Worm (Caenorhabditis elegans) whole organism, L2 larva: ENCODE data around the gene F23F1.10.

Experiments used
- ceh-16 ChIP-seq: fragments of 150-350 bp; optimal IDR thresholded peaks from 2 replicates; lab custom pipeline; 2014; ENCODE audit warnings: missing biosample characterization, missing genetic modification characterization
- egl-27 ChIP-seq: sonication (generic microtip); optimal IDR thresholded peaks from 3 replicates; lab custom pipeline; 2017; ENCODE audit warnings: missing biosample characterization, missing genetic modification reagents, missing genetic modification characterization
- elt-1 ChIP-seq: fragments of 150-350 bp; optimal IDR thresholded peaks from 2 replicates; lab custom pipeline; 2014; ENCODE audit warnings: missing biosample characterization, missing genetic modification characterization
- fos-1 ChIP-seq: fragments of 150-350 bp; optimal IDR thresholded peaks from 2 replicates; lab custom pipeline; 2014; ENCODE audit warnings: missing biosample characterization, missing genetic modification characterization
- lin-13 ChIP-seq: fragments of 150-350 bp; optimal IDR thresholded peaks from 2 replicates; lab custom pipeline; 2014; ENCODE audit warnings: missing biosample characterization, missing genetic modification reagents, missing genetic modification characterization
- lin-39 ChIP-seq: fragments of 150-350 bp; optimal IDR thresholded peaks from 2 replicates; lab custom pipeline; 2014; ENCODE audit warnings: missing biosample characterization, missing genetic modification reagents, missing genetic modification characterization
- mab-5 ChIP-seq: fragments of 150-350 bp; optimal IDR thresholded peaks from 2 replicates; lab custom pipeline; 2014; ENCODE audit warnings: missing biosample characterization, missing genetic modification characterization
- mdl-1 ChIP-seq, 2 experiments: fragments of 150-350 bp in 1 of 2; sonication (generic microtip) in 1 of 2; optimal IDR thresholded peaks; 2 replicates each; lab custom pipeline; 2017; ENCODE audit warnings: missing biosample characterization in 2 of 2, missing genetic modification characterization in 2 of 2
- nhr-11 ChIP-seq: fragments of 150-350 bp; optimal IDR thresholded peaks from 2 replicates; lab custom pipeline; 2014; ENCODE audit warnings: missing biosample characterization, missing genetic modification characterization
- nhr-25 ChIP-seq: fragments of 150-350 bp; sonication (generic microtip); optimal IDR thresholded peaks from 3 replicates; lab custom pipeline; 2014; ENCODE audit warnings: missing biosample characterization, missing genetic modification characterization
- skn-1 ChIP-seq: sonication (generic microtip); optimal IDR thresholded peaks from 2 replicates; lab custom pipeline; 2017; ENCODE audit warnings: missing biosample characterization, missing genetic modification characterization
- snpc-4 ChIP-seq: fragments of 150-350 bp; optimal IDR thresholded peaks from 2 replicates; lab custom pipeline; 2014; ENCODE audit warnings: missing biosample characterization, missing genetic modification characterization
- zag-1 ChIP-seq: fragments of 150-350 bp; optimal IDR thresholded peaks from 2 replicates; lab custom pipeline; 2014; ENCODE audit warnings: missing biosample characterization, missing genetic modification characterization
- ztf-4 ChIP-seq: fragments of 150-350 bp; optimal IDR thresholded peaks from 2 replicates; lab custom pipeline; 2014; ENCODE audit warnings: missing biosample characterization, missing genetic modification characterization

DNA sequence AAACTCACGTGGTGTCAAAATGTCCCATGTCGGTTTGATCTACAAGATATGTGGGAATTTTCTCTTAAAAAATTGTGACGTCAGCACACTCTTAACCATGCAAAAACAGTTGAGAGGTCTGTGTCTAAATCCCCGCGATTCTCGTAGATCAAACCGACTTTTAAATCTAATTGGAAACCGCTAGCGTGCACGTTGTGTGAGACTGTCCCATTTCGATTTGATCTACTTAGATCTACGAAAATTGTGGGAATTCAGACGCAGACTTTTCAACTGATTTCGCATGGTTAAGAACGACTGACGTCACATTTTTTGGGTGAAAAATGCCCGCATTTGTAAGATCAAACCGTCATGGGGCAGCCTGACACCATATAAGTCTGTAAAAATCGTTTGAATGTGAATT lies 16.1 kb upstream of the F23F1.10 start:
- TF ChIP-seq mdl-1 (tag; optimal IDR thresholded peaks at IDR 0.05; lab: Kevin White, UChicago) (no peak), snpc-4 (tag; lab: Kevin White, UChicago) (no peak), nhr-25 (no peak), zag-1 (tag; lab: Kevin White, UChicago) (no peak), mab-5 (tag; lab: Kevin White, UChicago) (no peak), elt-1 (tag; lab: Kevin White, UChicago) (no peak), lin-39 (tag; lab: Kevin White, UChicago) (no peak), egl-27 (no peak), skn-1 (no peak), lin-13 (GFP tag; lab: Kevin White, UChicago) (no peak), ceh-16 (tag; lab: Kevin White, UChicago) (no peak), ztf-4 (tag; lab: Kevin White, UChicago) (no peak), fos-1 (tag; lab: Kevin White, UChicago) (no peak), nhr-11 (tag; lab: Kevin White, UChicago) (no peak)
